Worm (Caenorhabditis elegans) whole organism, L3 larva: ENCODE results near the gene nrde-3.

ENCODE experiments used
- R02D3.7 ChIP-seq: fragments of 150-350 bp; optimal IDR thresholded peaks from 2 replicates; lab custom pipeline; 2014; ENCODE audit warnings: missing biosample characterization, missing genetic modification characterization
- ZK546.5 ChIP-seq: sonication (generic microtip); optimal IDR thresholded peaks from 2 replicates; lab custom pipeline; 2017; ENCODE audit warnings: missing biosample characterization, missing genetic modification characterization
- aly-2 ChIP-seq: fragments of 150-350 bp; optimal IDR thresholded peaks from 2 replicates; lab custom pipeline; 2014; ENCODE audit warnings: missing biosample characterization, missing genetic modification characterization
- ama-1 ChIP-seq: fragments of 150-350 bp; optimal IDR thresholded peaks from 2 replicates; lab custom pipeline; 2018
- ceh-16 ChIP-seq: sonication (generic microtip); optimal IDR thresholded peaks from 2 replicates; lab custom pipeline; 2017; ENCODE audit warnings: missing biosample characterization, missing genetic modification characterization
- ceh-28 ChIP-seq: fragments of 150-350 bp; optimal IDR thresholded peaks from 2 replicates; lab custom pipeline; 2014; ENCODE audit warnings: missing biosample characterization, missing genetic modification reagents, missing genetic modification characterization
- ceh-82 ChIP-seq: fragments of 150-350 bp; optimal IDR thresholded peaks from 2 replicates; lab custom pipeline; 2014; ENCODE audit warnings: missing biosample characterization, missing genetic modification characterization
- ceh-9 ChIP-seq: sonication (generic microtip); optimal IDR thresholded peaks from 2 replicates; lab custom pipeline; 2018; ENCODE audit warnings: missing biosample characterization, missing genetic modification characterization
- daf-12 ChIP-seq: fragments of 150-350 bp; optimal IDR thresholded peaks from 2 replicates; lab custom pipeline; 2014; ENCODE audit warnings: missing biosample characterization, missing genetic modification reagents, missing genetic modification characterization
- egl-27 ChIP-seq: sonication (generic microtip); optimal IDR thresholded peaks from 4 replicates; lab custom pipeline; 2017; ENCODE audit warnings: missing biosample characterization, missing genetic modification reagents, missing genetic modification characterization
- egl-5 ChIP-seq: fragments of 150-350 bp; optimal IDR thresholded peaks from 2 replicates; lab custom pipeline; 2017; ENCODE audit warnings: missing biosample characterization, missing genetic modification reagents, missing genetic modification characterization, inconsistent platforms
- elt-1 ChIP-seq: fragments of 150-350 bp; optimal IDR thresholded peaks from 2 replicates; lab custom pipeline; 2014; ENCODE audit warnings: missing biosample characterization, missing genetic modification characterization
- elt-2 ChIP-seq: sonication (generic microtip); optimal IDR thresholded peaks from 2 replicates; lab custom pipeline; 2016; ENCODE audit warnings: missing genetic modification reagents, mild to moderate bottlenecking, missing genetic modification characterization, missing compliant biosample characterization
- elt-3 ChIP-seq, 3 experiments: fragments of 150-350 bp in 1 of 3; sonication (generic microtip) in 2 of 3; optimal IDR thresholded peaks; 2 replicates in 2 of 3; 4 replicates in 1 of 3; lab custom pipeline; 2014 to 2017; ENCODE audit warnings: missing biosample characterization in 3 of 3, missing genetic modification characterization in 3 of 3
- eor-1 ChIP-seq, 2 experiments: fragments of 150-350 bp; optimal IDR thresholded peaks; 2 replicates each; lab custom pipeline; 2014 to 2018; ENCODE audit warnings: missing biosample characterization in 2 of 2, missing genetic modification characterization in 2 of 2
- fkh-10 ChIP-seq: sonication (generic microtip); optimal IDR thresholded peaks from 2 replicates; lab custom pipeline; 2017; ENCODE audit warnings: missing biosample characterization, missing genetic modification reagents, missing genetic modification characterization
- fos-1 ChIP-seq: fragments of 150-350 bp; optimal IDR thresholded peaks from 2 replicates; lab custom pipeline; 2014; ENCODE audit warnings: missing biosample characterization, missing genetic modification characterization
- hmg-11 ChIP-seq: sonication (generic microtip); optimal IDR thresholded peaks from 2 replicates; lab custom pipeline; 2016; ENCODE audit warnings: missing genetic modification characterization, missing compliant biosample characterization
- jun-1 ChIP-seq: fragments of 150-350 bp; optimal IDR thresholded peaks from 2 replicates; lab custom pipeline; 2014; ENCODE audit warnings: missing biosample characterization, missing genetic modification reagents, missing genetic modification characterization
- lin-15B ChIP-seq: fragments of 150-350 bp; optimal IDR thresholded peaks from 2 replicates; lab custom pipeline; 2014; ENCODE audit warnings: missing biosample characterization, missing genetic modification characterization
- lin-39 ChIP-seq: fragments of 150-350 bp; optimal IDR thresholded peaks from 2 replicates; lab custom pipeline; 2018; ENCODE audit warnings: missing biosample characterization, missing genetic modification reagents, missing genetic modification characterization
- lsy-12 ChIP-seq: sonication (generic microtip); optimal IDR thresholded peaks from 2 replicates; lab custom pipeline; 2016; ENCODE audit warnings: mild to moderate bottlenecking, missing genetic modification characterization, missing compliant biosample characterization
- mdl-1 ChIP-seq: fragments of 150-350 bp; optimal IDR thresholded peaks from 2 replicates; lab custom pipeline; 2014; ENCODE audit warnings: missing biosample characterization, missing genetic modification characterization
- nfya-1 ChIP-seq: sonication (generic microtip); optimal IDR thresholded peaks from 2 replicates; lab custom pipeline; 2017; ENCODE audit warnings: missing genetic modification characterization, mild to moderate bottlenecking, missing compliant biosample characterization, antibody characterized with exemption, moderate library complexity; ENCODE audit not compliant: insufficient read depth
- nhr-11 ChIP-seq: fragments of 150-350 bp; optimal IDR thresholded peaks from 2 replicates; lab custom pipeline; 2014; ENCODE audit warnings: missing biosample characterization, missing genetic modification characterization
- nhr-12 ChIP-seq: fragments of 150-350 bp; optimal IDR thresholded peaks from 2 replicates; lab custom pipeline; 2014; ENCODE audit warnings: missing biosample characterization, missing genetic modification characterization
- nhr-23 ChIP-seq: fragments of 150-350 bp; optimal IDR thresholded peaks from 2 replicates; lab custom pipeline; 2014; ENCODE audit warnings: missing biosample characterization, missing genetic modification reagents, missing genetic modification characterization
- nhr-237 ChIP-seq: fragments of 150-350 bp; optimal IDR thresholded peaks from 2 replicates; lab custom pipeline; 2014; ENCODE audit warnings: missing biosample characterization, missing genetic modification characterization
- nhr-25 ChIP-seq: sonication (generic microtip); optimal IDR thresholded peaks from 2 replicates; lab custom pipeline; 2017; ENCODE audit warnings: missing biosample characterization, missing genetic modification characterization
- nhr-28 ChIP-seq: fragments of 150-350 bp; optimal IDR thresholded peaks from 2 replicates; lab custom pipeline; 2014; ENCODE audit warnings: missing biosample characterization, missing genetic modification characterization
- nhr-43 ChIP-seq: sonication (generic microtip); optimal IDR thresholded peaks from 2 replicates; lab custom pipeline; 2016; ENCODE audit warnings: mild to moderate bottlenecking, missing genetic modification characterization, missing compliant biosample characterization; ENCODE audit not compliant: poor library complexity, severe bottlenecking
- nhr-77 ChIP-seq: fragments of 150-350 bp; optimal IDR thresholded peaks from 2 replicates; lab custom pipeline; 2014; ENCODE audit warnings: missing biosample characterization, missing genetic modification characterization
- pha-4 ChIP-seq: fragments of 150-350 bp; optimal IDR thresholded peaks from 2 replicates; lab custom pipeline; 2014; ENCODE audit warnings: missing biosample characterization, missing genetic modification reagents, missing genetic modification characterization
- pqm-1 ChIP-seq: fragments of 150-350 bp; optimal IDR thresholded peaks from 2 replicates; lab custom pipeline; 2017; ENCODE audit warnings: missing biosample characterization, missing genetic modification characterization, inconsistent platforms
- sea-2 ChIP-seq: fragments of 150-350 bp; sonication (generic microtip); optimal IDR thresholded peaks from 4 replicates; lab custom pipeline; 2014; ENCODE audit warnings: missing biosample characterization, missing genetic modification reagents, missing genetic modification characterization
- skn-1 ChIP-seq: fragments of 150-350 bp; optimal IDR thresholded peaks from 2 replicates; lab custom pipeline; 2014; ENCODE audit warnings: missing biosample characterization, missing genetic modification characterization
- snpc-4 ChIP-seq: fragments of 150-350 bp; optimal IDR thresholded peaks from 2 replicates; lab custom pipeline; 2014; ENCODE audit warnings: missing biosample characterization, missing genetic modification characterization
- tbx-2 ChIP-seq: sonication (generic microtip); optimal IDR thresholded peaks from 2 replicates; lab custom pipeline; 2016; ENCODE audit warnings: mild to moderate bottlenecking, missing genetic modification characterization, missing compliant biosample characterization
- unc-39 ChIP-seq: sonication (generic microtip); optimal IDR thresholded peaks from 4 replicates; lab custom pipeline; 2017; ENCODE audit warnings: missing biosample characterization, missing genetic modification characterization
- unc-62 ChIP-seq: fragments of 150-350 bp; sonication (generic microtip); optimal IDR thresholded peaks from 4 replicates; lab custom pipeline; 2014; ENCODE audit warnings: missing biosample characterization, missing genetic modification reagents, missing genetic modification characterization
- zag-1 ChIP-seq: fragments of 150-350 bp; optimal IDR thresholded peaks from 2 replicates; lab custom pipeline; 2014; ENCODE audit warnings: missing biosample characterization, missing genetic modification characterization
- ztf-11 ChIP-seq: fragments of 150-350 bp; optimal IDR thresholded peaks from 2 replicates; lab custom pipeline; 2014; ENCODE audit warnings: missing biosample characterization, missing genetic modification characterization
- ztf-4 ChIP-seq: fragments of 150-350 bp; optimal IDR thresholded peaks from 2 replicates; lab custom pipeline; 2014; ENCODE audit warnings: missing biosample characterization, missing genetic modification characterization

nrde-3 gene

ce11 chrX:353134-353669, 18.8 kb upstream of the nrde-3 start, which contains the start of gene sor-3:
Gene sor-3, plus strand, starts transcription at chrX:353619.
- TF ChIP-seq eor-1 (tag; optimal IDR thresholded peaks at IDR 0.05; lab: Kevin White, UChicago) (no peak), zag-1 (no peak), snpc-4 (peak; percentile 36), nhr-77 (tag; lab: Kevin White, UChicago) (no peak), unc-62 (peak; percentile 26), sea-2 (no peak), elt-3 (tag; optimal IDR thresholded peaks at IDR 0.05; lab: Kevin White, UChicago) (no peak), ceh-16 (tag; lab: Kevin White, UChicago) (peak; percentile 39), aly-2 (tag; lab: Kevin White, UChicago) (no peak), daf-12 (no peak), hmg-11 (peak; percentile 98), ceh-28 (tag; lab: Kevin White, UChicago) (peak; percentile 20), pqm-1 (tag; lab: Kevin White, UChicago) (peak; percentile 50), egl-5 (tag; lab: Kevin White, UChicago) (peak; percentile 71), elt-2 (tag; lab: Kevin White, UChicago) (peak; percentile 61), pha-4 (tag; lab: Kevin White, UChicago) (peak; percentile 84), egl-27 (tag; lab: Kevin White, UChicago) (peak; percentile 42), mdl-1 (tag; lab: Kevin White, UChicago) (peak; percentile 52), nhr-11 (tag; lab: Kevin White, UChicago) (peak; percentile 28), unc-39 (tag; lab: Kevin White, UChicago) (no peak), ztf-11 (no peak), lin-39 (tag; lab: Kevin White, UChicago) (peak; percentile 79), ztf-4 (tag; lab: Kevin White, UChicago) (no peak), elt-1 (tag; lab: Kevin White, UChicago) (no peak), ceh-82 (peak; percentile 67), skn-1 (peak; percentile 85), nhr-12 (tag; lab: Kevin White, UChicago) (no peak), ZK546.5 (tag; lab: Kevin White, UChicago) (no peak), nhr-28 (peak; percentile 64), fkh-10 (GFP tag; lab: Kevin White, UChicago) (peak; percentile 74), fos-1 (no peak), nhr-43 (tag; lab: Kevin White, UChicago) (peak; percentile 75), R02D3.7 (tag; lab: Kevin White, UChicago) (no peak), jun-1 (peak; percentile 69), lsy-12 (tag; lab: Kevin White, UChicago) (peak; percentile 38), nfya-1 (tag; lab: Kevin White, UChicago) (peak; percentile 87), lin-15B (tag; lab: Kevin White, UChicago) (peak; percentile 53), nhr-23 (tag; lab: Kevin White, UChicago) (peak; percentile 67), nhr-25 (tag; lab: Kevin White, UChicago) (peak; percentile 71), ceh-9 (tag; lab: Kevin White, UChicago) (no peak), tbx-2 (tag; lab: Kevin White, UChicago) (peak; percentile 70), nhr-237 (tag; lab: Kevin White, UChicago) (no peak)
- TF ChIP-seq, all 47 proteins: peak for 25

- TF ChIP-seq mdl-1 (tag; lab: Kevin White, UChicago) = no peak
- no peak for TF ChIP-seq snpc-4
- no peak for TF ChIP-seq ama-1 (lab: Kevin White, UChicago)
- no peak for TF ChIP-seq ZK546.5 (tag; lab: Kevin White, UChicago)
- TF ChIP-seq nhr-11 (tag; lab: Kevin White, UChicago) = no peak
- no peak for TF ChIP-seq nfya-1 (tag; lab: Kevin White, UChicago)
- TF ChIP-seq fkh-10 (GFP tag; lab: Kevin White, UChicago) = no peak
- no peak for TF ChIP-seq nhr-12 (tag; lab: Kevin White, UChicago)
Measured at ce11 chrX:357792-358191, 14.2 kb upstream of the nrde-3 start, which contains the start of gene C04E7.1. Gene C04E7.1, plus strand, starts transcription at chrX:358092.
